Worm (Caenorhabditis elegans): Measurements from ENCODE around the gene cht-5.

- no peak for TF ChIP-seq nhr-6 (tag; optimal IDR thresholded peaks at IDR 0.05)
- TF ChIP-seq ztf-11 (tag; optimal IDR thresholded peaks at IDR 0.05): no peak
- TF ChIP-seq nhr-77 (tag; optimal IDR thresholded peaks at IDR 0.05): no peak
- TF ChIP-seq nhr-25 (tag; optimal IDR thresholded peaks at IDR 0.05): no peak
- TF ChIP-seq sma-3 (GFP tag; optimal IDR thresholded peaks at IDR 0.05): no peak
- no peak for TF ChIP-seq nhr-11 (tag; optimal IDR thresholded peaks at IDR 0.05)
- no peak for TF ChIP-seq mdl-1 (tag; optimal IDR thresholded peaks at IDR 0.05)
Measured at ce11 chrV:10090461-10090860, 24.0 kb upstream of the cht-5 start, which contains the start of gene R04B5.7.
